Worm (Caenorhabditis elegans): ENCODE results near the gene nhr-26.

The nhr-26 gene

DNA sequence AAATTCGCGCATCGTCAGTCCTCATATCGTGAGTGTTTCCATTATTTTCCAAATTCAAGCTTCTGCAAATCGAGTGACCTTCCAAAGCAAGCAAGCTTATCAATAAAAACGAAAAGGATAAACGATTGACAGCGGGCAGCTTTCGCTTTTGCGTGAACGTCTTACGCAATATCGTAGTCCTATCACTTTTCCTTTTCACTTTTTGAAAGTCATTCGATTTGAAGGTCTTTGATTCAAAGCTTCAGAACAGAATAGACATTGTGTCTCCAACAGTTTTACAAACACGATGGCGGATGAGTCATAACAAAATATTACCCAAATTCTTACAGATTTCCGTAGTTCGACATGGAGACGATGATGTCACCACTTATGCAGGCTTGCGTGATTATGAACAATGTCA lies 20.7 kb downstream of the nhr-26 start:
- no peak for TF ChIP-seq med-1 (GFP tag; optimal IDR thresholded peaks at IDR 0.05; ENCODE audit: insufficient read depth)
- TF ChIP-seq ztf-23 (GFP tag; IDR thresholded peaks at IDR 0.05) = no peak
- TF ChIP-seq ztf-29 (GFP tag; IDR thresholded peaks at IDR 0.05) = no peak
- no peak for TF ChIP-seq klf-2 (GFP tag; conservative IDR thresholded peaks at IDR 0.05)
- TF ChIP-seq cog-1 (tag; optimal IDR thresholded peaks at IDR 0.05) = no peak
- no peak for TF ChIP-seq flt-1 (GFP tag; IDR thresholded peaks at IDR 0.05)
- TF ChIP-seq ref-1 (GFP tag; conservative IDR thresholded peaks at IDR 0.05) = no peak
- TF ChIP-seq T22C8.4 (GFP tag; IDR thresholded peaks at IDR 0.05) = no peak
- no peak for TF ChIP-seq tab-1 (GFP tag; IDR thresholded peaks at IDR 0.05)

- TF ChIP-seq ref-1 (GFP tag; conservative IDR thresholded peaks at IDR 0.05) = no peak
- TF ChIP-seq tab-1 (GFP tag; IDR thresholded peaks at IDR 0.05) = no peak
- no peak for TF ChIP-seq T22C8.4 (GFP tag; IDR thresholded peaks at IDR 0.05)
- no peak for TF ChIP-seq ztf-23 (GFP tag; IDR thresholded peaks at IDR 0.05)
- no peak for TF ChIP-seq med-1 (GFP tag; optimal IDR thresholded peaks at IDR 0.05; ENCODE audit: insufficient read depth)
Observed at ce11 chrX:12678532-12678931, 21.7 kb downstream of the nhr-26 start, which contains the start of gene adt-1. Gene adt-1 (plus strand): TSS chrX:12678832.

DNA sequence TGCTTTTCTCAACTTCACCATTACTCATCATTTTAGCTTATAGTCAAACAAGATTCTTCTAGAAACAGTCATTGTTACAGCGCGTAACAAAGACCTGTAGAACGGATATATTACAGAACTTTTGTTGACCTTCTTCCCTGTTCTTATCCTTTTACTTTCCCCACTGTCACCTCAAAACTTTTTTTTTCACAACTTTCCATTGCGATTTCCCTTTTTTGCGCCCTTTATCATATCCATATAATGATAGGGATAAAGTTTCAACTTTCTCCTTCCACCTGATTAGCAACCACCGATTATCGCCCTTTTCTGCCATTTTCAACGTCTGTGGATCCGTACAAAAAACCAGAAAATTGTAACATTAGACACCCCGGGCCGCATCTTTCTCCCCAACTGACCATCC lies 23.2 kb downstream of the nhr-26 start:
- TF ChIP-seq klf-2 (GFP tag; conservative IDR thresholded peaks at IDR 0.05) (no peak), tab-1 (GFP tag; IDR thresholded peaks at IDR 0.05) (no peak), T22C8.4 (GFP tag; IDR thresholded peaks at IDR 0.05) (no peak), cog-1 (tag; optimal IDR thresholded peaks at IDR 0.05) (no peak), med-1 (GFP tag; optimal IDR thresholded peaks at IDR 0.05; ENCODE audit: insufficient read depth) (no peak), ref-1 (GFP tag; conservative IDR thresholded peaks at IDR 0.05) (no peak), flt-1 (GFP tag; IDR thresholded peaks at IDR 0.05) (no peak), ztf-29 (GFP tag; IDR thresholded peaks at IDR 0.05) (no peak), ztf-23 (GFP tag; IDR thresholded peaks at IDR 0.05) (no peak)

DNA sequence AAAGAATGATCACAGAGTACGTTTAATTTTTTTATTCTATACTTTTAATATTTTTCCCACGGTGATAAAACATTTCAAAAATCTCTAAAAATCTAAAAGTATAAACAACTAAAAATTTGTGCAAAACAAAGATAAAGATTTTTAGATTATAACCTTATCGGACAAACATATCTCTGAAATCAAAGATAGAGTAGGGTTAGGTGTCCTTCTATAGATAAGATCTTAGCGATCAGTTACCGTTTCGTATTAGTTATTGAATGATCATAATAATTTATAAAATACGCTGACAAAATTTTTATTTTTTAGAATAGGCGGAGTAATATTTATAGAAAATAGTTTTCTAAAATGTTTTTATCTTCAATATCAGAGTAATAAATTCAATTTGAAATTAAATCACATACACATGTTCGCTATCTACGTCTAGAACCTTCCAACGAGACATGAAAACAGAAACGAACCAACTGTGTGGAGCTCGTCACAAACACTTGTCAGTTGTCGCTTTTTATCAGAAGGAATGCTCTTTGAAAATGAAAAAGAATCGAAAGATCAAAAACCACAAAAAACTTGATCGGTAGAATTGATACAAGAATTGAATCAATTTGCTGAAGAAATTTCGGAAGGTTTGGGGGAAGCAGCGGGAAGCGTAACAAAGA lies 28.5 kb downstream of the nhr-26 start:
- TF ChIP-seq cog-1 (tag; optimal IDR thresholded peaks at IDR 0.05) (no peak), ztf-23 (GFP tag; IDR thresholded peaks at IDR 0.05) (no peak), klf-2 (GFP tag; conservative IDR thresholded peaks at IDR 0.05) (no peak)

- TF ChIP-seq ref-1 (GFP tag; conservative IDR thresholded peaks at IDR 0.05) (no peak), cog-1 (tag; optimal IDR thresholded peaks at IDR 0.05) (peak; percentile 69), flt-1 (GFP tag; IDR thresholded peaks at IDR 0.05) (peak; percentile 62)
Observed at ce11 chrX:12670385-12670784, 29.9 kb downstream of the nhr-26 start.

ce11 chrX:12668941-12669501 lies 31.2 kb downstream of the nhr-26 start:
- TF ChIP-seq med-1 (GFP tag; optimal IDR thresholded peaks at IDR 0.05; ENCODE audit: insufficient read depth) (no peak), tab-1 (GFP tag; IDR thresholded peaks at IDR 0.05) (no peak), flt-1 (GFP tag; IDR thresholded peaks at IDR 0.05) (no peak), klf-2 (GFP tag; conservative IDR thresholded peaks at IDR 0.05) (no peak), cog-1 (tag; optimal IDR thresholded peaks at IDR 0.05) (no peak), ztf-29 (GFP tag; IDR thresholded peaks at IDR 0.05) (no peak), T22C8.4 (GFP tag; IDR thresholded peaks at IDR 0.05) (no peak), ref-1 (GFP tag; conservative IDR thresholded peaks at IDR 0.05) (no peak), ztf-23 (GFP tag; IDR thresholded peaks at IDR 0.05) (no peak)

ce11 chrX:12667804-12668511 lies 32.3 kb downstream of the nhr-26 start, which contains the start of gene nhr-17:
Gene nhr-17 (minus strand): TSS chrX:12667854.
- TF ChIP-seq tab-1 (GFP tag; IDR thresholded peaks at IDR 0.05) = no peak
- TF ChIP-seq ref-1 (GFP tag; conservative IDR thresholded peaks at IDR 0.05) = no peak
- no peak for TF ChIP-seq med-1 (GFP tag; optimal IDR thresholded peaks at IDR 0.05; ENCODE audit: insufficient read depth)
- no peak for TF ChIP-seq klf-2 (GFP tag; conservative IDR thresholded peaks at IDR 0.05)
- no peak for TF ChIP-seq cog-1 (tag; optimal IDR thresholded peaks at IDR 0.05)
- no peak for TF ChIP-seq ztf-23 (GFP tag; IDR thresholded peaks at IDR 0.05)

ce11 chrX:12665799-12666198 lies 34.5 kb downstream of the nhr-26 start:
- TF ChIP-seq ref-1 (GFP tag; conservative IDR thresholded peaks at IDR 0.05) (no peak), cog-1 (tag; optimal IDR thresholded peaks at IDR 0.05) (no peak), ztf-23 (GFP tag; IDR thresholded peaks at IDR 0.05) (no peak), tab-1 (GFP tag; IDR thresholded peaks at IDR 0.05) (no peak), T22C8.4 (GFP tag; IDR thresholded peaks at IDR 0.05) (no peak), ztf-29 (GFP tag; IDR thresholded peaks at IDR 0.05) (no peak), flt-1 (GFP tag; IDR thresholded peaks at IDR 0.05) (no peak), med-1 (GFP tag; optimal IDR thresholded peaks at IDR 0.05; ENCODE audit: insufficient read depth) (no peak), klf-2 (GFP tag; conservative IDR thresholded peaks at IDR 0.05) (no peak)

ce11 chrX:12664987-12665451 lies 35.2 kb downstream of the nhr-26 start:
- TF ChIP-seq ztf-23 (GFP tag; IDR thresholded peaks at IDR 0.05) (peak; percentile 97), klf-2 (GFP tag; conservative IDR thresholded peaks at IDR 0.05) (peak; percentile 97), cog-1 (tag; optimal IDR thresholded peaks at IDR 0.05) (peak; percentile 88), flt-1 (GFP tag; IDR thresholded peaks at IDR 0.05) (peak; percentile 98), med-1 (GFP tag; optimal IDR thresholded peaks at IDR 0.05; ENCODE audit: insufficient read depth) (peak; percentile 88), tab-1 (GFP tag; IDR thresholded peaks at IDR 0.05) (peak; percentile 99), ref-1 (GFP tag; conservative IDR thresholded peaks at IDR 0.05) (peak; percentile 98), ztf-29 (GFP tag; IDR thresholded peaks at IDR 0.05) (peak; percentile 95), T22C8.4 (GFP tag; IDR thresholded peaks at IDR 0.05) (peak; percentile 96)
